Fruit fly (Drosophila melanogaster) whole organism, embryonic: ENCODE results near the gene Mst85C.

Experiments used
- CG10274 ChIP-seq: fragments of 200-800 bp; sonication (Bioruptor generic); optimal IDR thresholded peaks from 3 replicates; lab custom pipeline; 2017; ENCODE audit warnings: missing biosample characterization, mild to moderate bottlenecking, missing genetic modification characterization
- CG1529 ChIP-seq: fragments of 200-800 bp; sonication (Bioruptor generic); optimal IDR thresholded peaks from 3 replicates; lab custom pipeline; 2018; ENCODE audit warnings: missing biosample characterization, missing genetic modification characterization
- CG18262 ChIP-seq: fragments of 200-800 bp; optimal IDR thresholded peaks from 3 replicates; lab custom pipeline; 2019; ENCODE audit warnings: missing biosample characterization, mild to moderate bottlenecking, missing genetic modification characterization, moderate library complexity
- CG18764 ChIP-seq: fragments of 200-800 bp; sonication (Bioruptor generic); optimal IDR thresholded peaks from 3 replicates; lab custom pipeline; 2016; ENCODE audit warnings: missing biosample characterization, missing genetic modification characterization
- CG30020 ChIP-seq: fragments of 200-800 bp; optimal IDR thresholded peaks from 2 replicates; lab custom pipeline; 2019; ENCODE audit warnings: missing biosample characterization, mild to moderate bottlenecking, missing genetic modification characterization, moderate library complexity
- CG30403 ChIP-seq: fragments of 200-800 bp; sonication (Bioruptor generic); optimal IDR thresholded peaks from 3 replicates; lab custom pipeline; 2016; ENCODE audit warnings: missing biosample characterization, missing genetic modification characterization
- CG3163 ChIP-seq: fragments of 200-800 bp; sonication (Bioruptor generic); optimal IDR thresholded peaks from 3 replicates; lab custom pipeline; 2016; ENCODE audit warnings: missing biosample characterization, missing genetic modification characterization
- CG3407 ChIP-seq: fragments of 200-800 bp; sonication (Bioruptor generic); optimal IDR thresholded peaks from 2 replicates; lab custom pipeline; 2018; ENCODE audit warnings: missing biosample characterization, mild to moderate bottlenecking, missing genetic modification characterization
- CG34224 ChIP-seq: fragments of 200-800 bp; sonication (Bioruptor generic); IDR thresholded peaks from 3 replicates; pipeline ENCODE4 v1.3.6; 2022; ENCODE audit warnings: missing biosample characterization, missing genetic modification characterization; ENCODE audit not compliant: partially characterized antibody
- CG3838 ChIP-seq: fragments of 200-800 bp; sonication (Bioruptor generic); optimal IDR thresholded peaks from 3 replicates; lab custom pipeline; 2016; ENCODE audit warnings: missing biosample characterization, missing genetic modification characterization
- CG4328 ChIP-seq: fragments of 200-800 bp; sonication (Bioruptor generic); optimal IDR thresholded peaks from 3 replicates; lab custom pipeline; 2017; ENCODE audit warnings: missing biosample characterization, missing genetic modification reagents, missing genetic modification characterization
- CG7357 ChIP-seq: fragments of 200-800 bp; sonication (Bioruptor generic); IDR thresholded peaks from 3 replicates; pipeline ENCODE4 v1.3.6; 2022; ENCODE audit warnings: missing biosample characterization, missing genetic modification characterization
- CG7839 ChIP-seq: fragments of 200-800 bp; sonication (Bioruptor generic); optimal IDR thresholded peaks from 3 replicates; lab custom pipeline; 2018; ENCODE audit warnings: missing biosample characterization, mild to moderate bottlenecking, missing genetic modification characterization, moderate library complexity
- CG7987 ChIP-seq: fragments of 200-800 bp; sonication (Bioruptor generic); optimal IDR thresholded peaks from 2 replicates; lab custom pipeline; 2018; ENCODE audit warnings: missing biosample characterization, mild to moderate bottlenecking, missing genetic modification characterization, moderate library complexity
- CG8281 ChIP-seq: fragments of 200-800 bp; sonication (Bioruptor generic); optimal IDR thresholded peaks from 2 replicates; lab custom pipeline; 2018; ENCODE audit warnings: missing biosample characterization, mild to moderate bottlenecking, missing genetic modification characterization, moderate library complexity
- CG8290 ChIP-seq, 3 experiments: fragments of 200-800 bp; sonication (Bioruptor generic); optimal IDR thresholded peaks; 2 replicates each; lab custom pipeline; 2016 to 2019; ENCODE audit warnings: missing biosample characterization in 3 of 3, missing genetic modification characterization in 3 of 3, mild to moderate bottlenecking in 2 of 3, moderate library complexity in 1 of 3
- CG8478 ChIP-seq: fragments of >200 bp; optimal IDR thresholded peaks from 2 replicates; lab custom pipeline; 2018
- CG8924 ChIP-seq: fragments of 200-800 bp; optimal IDR thresholded peaks from 3 replicates; lab custom pipeline; 2019; ENCODE audit warnings: missing biosample characterization, mild to moderate bottlenecking, missing genetic modification characterization, moderate library complexity
- CrebB ChIP-seq: fragments of 200-800 bp; sonication (Bioruptor generic); optimal IDR thresholded peaks from 3 replicates; lab custom pipeline; 2018; ENCODE audit warnings: missing biosample characterization, mild to moderate bottlenecking, missing genetic modification characterization
- D ChIP-seq, 2 experiments: fragments of 200-800 bp in 1 of 2; fragments of >200 bp in 1 of 2; sonication (Bioruptor generic) in 1 of 2; optimal IDR thresholded peaks; 2 replicates in 1 of 2; 3 replicates in 1 of 2; lab custom pipeline; 2017; ENCODE audit warnings: mild to moderate bottlenecking in 1 of 2, missing biosample characterization in 1 of 2, missing genetic modification characterization in 1 of 2, missing genetic modification reagents in 1 of 2
- Dek ChIP-seq: fragments of 200-800 bp; sonication (Bioruptor generic); optimal IDR thresholded peaks from 3 replicates; lab custom pipeline; 2019; ENCODE audit warnings: missing biosample characterization, mild to moderate bottlenecking, missing genetic modification characterization, moderate library complexity
- Dip2 ChIP-seq: fragments of 200-800 bp; sonication (Bioruptor generic); IDR thresholded peaks from 2 replicates; pipeline ENCODE4 v1.3.6; 2022; ENCODE audit warnings: missing biosample characterization, missing genetic modification characterization
- Ets65A ChIP-seq: fragments of 200-800 bp; sonication (Bioruptor generic); peaks from one replicate; lab custom pipeline; 2016; ENCODE audit warnings: missing biosample characterization, missing genetic modification characterization
- Fer1 ChIP-seq: fragments of 200-800 bp; sonication (Bioruptor generic); optimal IDR thresholded peaks from 2 replicates; lab custom pipeline; 2017; ENCODE audit warnings: missing biosample characterization, mild to moderate bottlenecking, missing genetic modification characterization
- GATAe ChIP-seq: fragments of 200-800 bp; sonication (Bioruptor generic); conservative IDR thresholded peaks from 2 replicates; pipeline ENCODE4 v1.3.6; 2022; ENCODE audit warnings: missing biosample characterization, missing genetic modification characterization
- HHEX ChIP-seq: fragments of 200-800 bp; sonication (Bioruptor generic); optimal IDR thresholded peaks from 3 replicates; lab custom pipeline; 2017; ENCODE audit warnings: missing biosample characterization, mild to moderate bottlenecking, missing genetic modification characterization, missing genetic modification reagents
- Hsf ChIP-seq: fragments of 200-800 bp; sonication (Bioruptor generic); optimal IDR thresholded peaks from 3 replicates; lab custom pipeline; 2016; ENCODE audit warnings: missing biosample characterization, missing genetic modification characterization
- MESR4 ChIP-seq: fragments of 200-800 bp; sonication (Bioruptor generic); optimal IDR thresholded peaks from 2 replicates; lab custom pipeline; 2018; ENCODE audit warnings: missing biosample characterization, mild to moderate bottlenecking, missing genetic modification characterization, moderate library complexity
- Meics ChIP-seq: fragments of 200-800 bp; sonication (Bioruptor generic); optimal IDR thresholded peaks from 2 replicates; lab custom pipeline; 2017; ENCODE audit warnings: missing biosample characterization, mild to moderate bottlenecking, missing genetic modification characterization
- Nf-YB ChIP-seq: fragments of 200-800 bp; sonication (Bioruptor generic); optimal IDR thresholded peaks from 3 replicates; lab custom pipeline; 2019; ENCODE audit warnings: missing biosample characterization, mild to moderate bottlenecking, missing genetic modification characterization, moderate library complexity
- Ssrp ChIP-seq: fragments of 200-800 bp; sonication (Bioruptor generic); optimal IDR thresholded peaks from 2 replicates; lab custom pipeline; 2018; ENCODE audit warnings: missing biosample characterization, mild to moderate bottlenecking, missing genetic modification characterization, moderate library complexity
- Taf1 ChIP-seq: fragments of 200-800 bp; sonication (Bioruptor generic); IDR thresholded peaks from 2 replicates; pipeline ENCODE4 v1.3.6; 2022; ENCODE audit warnings: missing biosample characterization, missing genetic modification characterization
- Trl ChIP-seq, 3 experiments: fragments of >200 bp in 2 of 3; fragments of 200-800 bp in 1 of 3; sonication (Bioruptor generic) in 1 of 3; optimal IDR thresholded peaks; 2 replicates in 1 of 3; 3 replicates in 2 of 3; lab custom pipeline; 2016 to 2017; ENCODE audit warnings: missing biosample characterization in 1 of 3, missing genetic modification characterization in 1 of 3
- ap ChIP-seq: fragments of 200-800 bp; sonication (Bioruptor generic); IDR thresholded peaks from 2 replicates; pipeline ENCODE4 v1.3.6; 2022; ENCODE audit warnings: missing biosample characterization, missing genetic modification characterization
- croc ChIP-seq: fragments of 200-800 bp; sonication (Bioruptor generic); conservative IDR thresholded peaks from 3 replicates; pipeline ENCODE4 v1.3.6; 2022; ENCODE audit warnings: missing biosample characterization, missing genetic modification characterization
- fd96Cb ChIP-seq: fragments of 200-800 bp; sonication (Bioruptor generic); optimal IDR thresholded peaks from 2 replicates; lab custom pipeline; 2018; ENCODE audit warnings: missing biosample characterization, mild to moderate bottlenecking, missing genetic modification characterization, moderate library complexity
- ind ChIP-seq: fragments of 200-800 bp; sonication (Bioruptor generic); optimal IDR thresholded peaks from 3 replicates; lab custom pipeline; 2016; ENCODE audit warnings: missing biosample characterization, missing genetic modification characterization
- kah ChIP-seq: fragments of 200-800 bp; sonication (Bioruptor generic); optimal IDR thresholded peaks from 2 replicates; lab custom pipeline; 2018; ENCODE audit warnings: missing biosample characterization, mild to moderate bottlenecking, missing genetic modification characterization
- kni ChIP-seq: fragments of 200-800 bp; sonication (Bioruptor generic); optimal IDR thresholded peaks from 3 replicates; lab custom pipeline; 2017; ENCODE audit warnings: mild to moderate bottlenecking, missing biosample characterization, missing genetic modification reagents, missing genetic modification characterization
- knrl ChIP-seq: fragments of 200-800 bp; sonication (Bioruptor generic); IDR thresholded peaks from 3 replicates; pipeline ENCODE4 v1.3.6; 2022; ENCODE audit warnings: missing biosample characterization, missing genetic modification characterization; ENCODE audit not compliant: partially characterized antibody
- lmd ChIP-seq: fragments of 200-800 bp; sonication (Bioruptor generic); IDR thresholded peaks from 2 replicates; pipeline ENCODE4 v1.3.6; 2022; ENCODE audit warnings: missing biosample characterization, missing genetic modification characterization
- nau ChIP-seq: fragments of 200-800 bp; sonication (Bioruptor generic); optimal IDR thresholded peaks from 3 replicates; lab custom pipeline; 2017; ENCODE audit warnings: missing biosample characterization, mild to moderate bottlenecking, missing genetic modification characterization, missing genetic modification reagents
- nerfin-1 ChIP-seq: fragments of 200-800 bp; sonication (Bioruptor generic); optimal IDR thresholded peaks from 3 replicates; lab custom pipeline; 2019; ENCODE audit warnings: missing biosample characterization, mild to moderate bottlenecking, missing genetic modification characterization, moderate library complexity
- nom ChIP-seq: fragments of 200-800 bp; sonication (Bioruptor generic); optimal IDR thresholded peaks from 2 replicates; lab custom pipeline; 2017; ENCODE audit warnings: missing biosample characterization, missing genetic modification characterization, mild to moderate bottlenecking, moderate library complexity, missing genetic modification reagents
- schlank ChIP-seq: fragments of 200-800 bp; sonication (Bioruptor generic); optimal IDR thresholded peaks from 2 replicates; lab custom pipeline; 2018; ENCODE audit warnings: missing biosample characterization, mild to moderate bottlenecking, missing genetic modification characterization
- stc ChIP-seq: fragments of 200-800 bp; sonication (Bioruptor generic); IDR thresholded peaks from 2 replicates; pipeline ENCODE4 v1.3.6; 2022; ENCODE audit warnings: missing biosample characterization, missing genetic modification characterization
- tio ChIP-seq: fragments of 200-800 bp; sonication (Bioruptor generic); optimal IDR thresholded peaks from 2 replicates; lab custom pipeline; 2017; ENCODE audit warnings: missing biosample characterization, missing genetic modification characterization, inconsistent platforms
- tx ChIP-seq: fragments of 200-800 bp; sonication (Bioruptor generic); optimal IDR thresholded peaks from 2 replicates; lab custom pipeline; 2016; ENCODE audit warnings: missing biosample characterization, missing genetic modification characterization

The Mst85C gene

DNA sequence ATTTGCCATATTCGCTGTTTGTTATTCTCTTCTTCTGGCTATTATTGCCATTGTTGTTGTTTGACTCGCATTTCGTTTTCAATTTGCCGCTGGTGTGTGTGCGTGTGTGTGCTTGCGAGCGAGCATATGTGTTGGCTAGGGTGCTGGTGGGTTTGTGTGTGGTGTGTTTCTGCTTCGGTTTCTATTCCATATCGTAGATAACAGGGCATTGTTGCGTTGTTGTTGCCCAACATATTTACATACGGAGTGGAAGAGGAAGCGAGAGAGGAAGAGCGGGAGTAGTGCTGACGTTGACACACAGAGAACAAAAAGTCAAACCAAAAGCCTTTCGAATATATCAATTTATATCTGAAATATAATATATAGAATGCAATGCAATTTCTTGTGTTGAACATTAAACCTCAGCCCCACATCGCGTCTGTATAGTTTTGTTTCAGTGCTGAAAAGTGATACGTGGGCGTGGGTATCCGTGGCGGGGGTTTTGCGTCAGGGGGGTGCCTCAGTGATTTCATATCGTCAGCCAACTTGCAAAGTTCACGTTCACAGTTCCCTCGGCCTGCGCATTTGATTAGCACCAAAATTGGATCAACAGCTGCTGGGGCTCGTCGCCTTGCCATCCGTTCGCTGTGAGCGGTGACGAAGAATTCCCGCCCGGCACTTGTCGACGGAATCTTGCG is 6.1 kb downstream of the Mst85C start (continued):
- TF ChIP-seq knrl (GFP tag; lab: Robert Waterston, UW) (no peak), CG10274 (no peak), nerfin-1 (tag; lab: Kevin White, UChicago) (peak; percentile 4), ind (peak; percentile 61), CG8290 (GFP tag; optimal IDR thresholded peaks at IDR 0.05; lab: Kevin White, UChicago) (no peak), CG8290 (tag; optimal IDR thresholded peaks at IDR 0.05; lab: Kevin White, UChicago) (peak in 1 of 2 experiments; percentile 89), CG18262 (peak; percentile 51), CG4328 (GFP tag; lab: Kevin White, UChicago) (peak; percentile 71), fd96Cb (tag; lab: Kevin White, UChicago) (peak; percentile 51), kni (GFP tag; lab: Kevin White, UChicago) (peak; percentile 66), CG7839 (peak; percentile 65), ap (no peak), CG3163 (GFP tag; lab: Kevin White, UChicago) (peak; percentile 22), Dek (tag; lab: Kevin White, UChicago) (peak; percentile 72), CG7987 (GFP tag; lab: Kevin White, UChicago) (peak; percentile 54), CG1529 (GFP tag; lab: Kevin White, UChicago) (peak; percentile 64), stc (GFP tag; lab: Robert Waterston, UW) (no peak), Dip2 (GFP tag; lab: Robert Waterston, UW) (no peak), lmd (no peak), Meics (GFP tag; lab: Kevin White, UChicago) (peak; percentile 78), CG30403 (GFP tag; lab: Kevin White, UChicago) (peak; percentile 67), kah (GFP tag; lab: Kevin White, UChicago) (no peak), schlank (peak; percentile 70), Trl (optimal IDR thresholded peaks at IDR 0.05; lab: Kevin White, UChicago) (peak; percentile 28 to 87), Trl (GFP tag; optimal IDR thresholded peaks at IDR 0.05; lab: Kevin White, UChicago) (no peak), CG30020 (tag; lab: Kevin White, UChicago) (no peak), nom (GFP tag; lab: Kevin White, UChicago) (peak; percentile 0), tio (GFP tag; lab: Kevin White, UChicago) (peak; percentile 37), CG7357 (GFP tag; lab: Robert Waterston, UW) (peak; percentile 49; the same call in 1 of the 3 replicates), nau (GFP tag; lab: Kevin White, UChicago) (peak; percentile 80), HHEX (peak; percentile 80), Taf1 (GFP tag; lab: Robert Waterston, UW) (no peak), Fer1 (GFP tag; lab: Kevin White, UChicago) (peak; percentile 70), croc (peak; percentile 33; the same call in 2 of the 3 replicates), CG8924 (tag; lab: Kevin White, UChicago) (peak; percentile 62), CG3838 (GFP tag; lab: Kevin White, UChicago) (peak; percentile 3), CrebB (tag; lab: Kevin White, UChicago) (peak; percentile 72), Hsf (GFP tag; lab: Kevin White, UChicago) (peak; percentile 54), D (optimal IDR thresholded peaks at IDR 0.05; lab: Kevin White, UChicago) (no peak), D (GFP tag; optimal IDR thresholded peaks at IDR 0.05; lab: Kevin White, UChicago) (peak; percentile 58), CG18764 (GFP tag; lab: Kevin White, UChicago) (peak; percentile 12), CG8281 (tag; lab: Kevin White, UChicago) (no peak), CG8478 (lab: Kevin White, UChicago) (no peak), Ssrp (tag; lab: Kevin White, UChicago) (peak; percentile 56), MESR4 (GFP tag; lab: Kevin White, UChicago) (no peak), CG34224 (no peak), GATAe (GFP tag; lab: Robert Waterston, UW) (no peak), tx (GFP tag; lab: Kevin White, UChicago) (no peak), Ets65A (GFP tag; lab: Kevin White, UChicago) (peak; percentile 81), CG3407 (peak; percentile 58), Nf-YB (GFP tag; lab: Kevin White, UChicago) (peak; percentile 35)
